Worm (Caenorhabditis elegans) whole organism, dauer: ENCODE measurements around the gene fbxa-142.

ENCODE experiments used
- unc-62 ChIP-seq: sonication (generic microtip); optimal IDR thresholded peaks from 2 replicates; lab custom pipeline; 2017; ENCODE audit warnings: missing biosample characterization, missing genetic modification reagents, missing genetic modification characterization

Gene fbxa-142

DNA sequence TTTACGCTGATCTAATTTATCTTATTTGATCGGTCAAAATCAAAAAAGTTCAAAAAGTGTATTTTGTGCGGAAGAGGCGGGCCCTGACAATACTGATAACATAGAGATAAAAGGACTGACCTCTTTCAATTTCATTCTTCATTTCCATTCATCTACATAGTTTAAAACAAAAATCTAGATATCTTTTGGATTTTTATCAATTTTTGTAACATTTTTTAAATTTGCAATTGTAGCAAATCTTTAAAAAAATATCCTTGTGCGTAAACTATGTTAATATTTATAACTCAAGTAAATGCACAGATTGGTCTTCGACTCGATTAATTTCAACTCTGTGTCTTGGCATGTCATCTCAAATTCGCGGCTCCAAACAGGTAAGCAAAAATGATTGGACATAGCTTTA lies 27.6 kb downstream of the fbxa-142 start, which contains the start of gene argk-1:
argk-1 (plus strand) TSS at position 301 of the 400 bp plus-strand sequence.
- no peak for TF ChIP-seq unc-62

- TF ChIP-seq unc-62: no peak
Observed at ce11 chrV:16100103-16100730, 30.9 kb downstream of the fbxa-142 start, which contains the start of gene cth-1. Gene cth-1, plus strand, starts transcription at chrV:16100680.

- no peak for TF ChIP-seq unc-62
Observed at ce11 chrV:16099441-16099840, 31.7 kb downstream of the fbxa-142 start, which contains the start of gene str-7. Gene str-7, minus strand, starts transcription at chrV:16099541.

DNA sequence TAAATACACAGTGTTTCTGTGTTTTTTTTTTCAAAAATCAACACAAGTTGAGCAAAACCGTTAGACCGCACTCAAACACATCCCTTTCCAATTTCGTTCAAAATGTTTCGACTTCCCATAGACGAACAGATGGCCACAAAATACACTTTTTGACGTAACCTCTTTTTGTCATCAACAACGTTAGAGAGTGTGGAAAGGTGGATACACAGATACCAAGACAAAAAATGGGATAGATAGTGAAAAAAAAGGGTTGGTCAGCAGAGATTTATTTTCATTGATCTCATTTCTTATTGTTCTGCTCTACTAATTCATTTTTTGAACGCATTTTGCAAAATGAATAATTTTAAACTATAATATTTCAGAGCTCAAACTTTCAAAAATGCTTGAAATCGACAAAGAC lies 36.3 kb downstream of the fbxa-142 start:
- TF ChIP-seq unc-62: no peak

ce11 chrV:16094284-16094683 lies 36.9 kb downstream of the fbxa-142 start, which contains the start of gene F22B8.7:
Gene F22B8.7, plus strand, starts transcription at chrV:16094584.
- no peak for TF ChIP-seq unc-62

ce11 chrV:16090685-16091084 lies 40.5 kb downstream of the fbxa-142 start, which contains the start of gene F22B8.3:
Gene F22B8.3, plus strand, starts transcription at chrV:16090985.
- no peak for TF ChIP-seq unc-62

DNA sequence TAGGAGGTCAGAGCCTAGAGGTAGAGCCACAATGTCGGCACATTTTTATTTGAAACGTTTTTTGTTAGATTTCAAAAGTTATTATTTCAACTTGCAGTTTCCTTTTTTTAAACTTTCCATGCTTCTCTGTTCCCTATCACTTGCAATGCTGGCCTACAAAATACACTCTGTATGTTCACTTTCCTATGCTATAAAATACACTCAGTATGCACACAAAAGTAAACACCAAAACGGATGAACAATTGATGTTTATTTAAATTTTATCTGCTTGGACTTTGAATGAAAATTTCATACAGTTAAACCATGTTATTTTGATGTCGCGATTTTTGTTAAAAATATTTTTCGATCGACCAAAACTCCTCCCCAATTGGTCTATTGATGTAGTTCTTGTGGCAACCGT lies 50.5 kb downstream of the fbxa-142 start:
- no peak for TF ChIP-seq unc-62

ce11 chrV:16080039-16080438 lies 51.1 kb downstream of the fbxa-142 start:
- no peak for TF ChIP-seq unc-62
